Fruit fly (Drosophila melanogaster): Measurements from ENCODE around the gene Cubn.

Gene Cubn

DNA sequence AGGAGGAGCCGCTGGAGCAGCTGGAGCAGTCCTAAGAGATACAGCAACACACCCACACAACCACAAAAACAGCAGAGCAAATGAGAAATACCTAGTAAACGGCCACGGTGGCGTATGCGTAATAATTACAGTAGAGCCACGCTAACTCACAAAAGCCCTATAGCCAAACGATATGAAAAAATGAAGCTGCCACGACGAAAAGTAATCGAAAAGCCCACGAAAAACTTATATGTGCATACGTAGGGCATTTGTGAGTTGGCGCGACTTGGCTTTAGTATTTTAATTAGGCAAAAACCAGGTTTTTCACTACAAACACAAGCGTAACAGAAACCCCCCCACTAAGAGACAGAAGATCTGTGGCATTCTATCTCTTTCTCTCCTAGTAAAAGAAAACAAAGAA, 16.8 kb upstream of the Cubn start:
- TF ChIP-seq CG17801 (GFP tag; optimal IDR thresholded peaks at IDR 0.05; ENCODE audit: partially characterized antibody), result no peak

DNA sequence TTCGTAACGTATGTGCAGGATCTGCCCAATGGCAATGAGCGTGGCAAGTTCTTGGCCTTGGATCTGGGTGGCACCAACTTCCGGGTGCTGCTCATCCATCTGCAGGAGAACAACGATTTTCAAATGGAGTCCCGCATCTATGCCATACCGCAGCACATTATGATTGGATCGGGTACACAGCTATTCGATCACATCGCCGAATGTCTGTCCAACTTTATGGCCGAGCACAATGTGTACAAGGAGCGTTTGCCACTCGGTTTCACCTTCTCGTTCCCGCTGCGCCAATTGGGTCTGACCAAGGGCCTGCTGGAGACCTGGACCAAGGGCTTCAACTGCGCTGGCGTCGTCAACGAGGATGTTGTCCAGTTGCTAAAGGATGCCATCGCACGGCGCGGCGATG, 15.5 kb upstream of the Cubn start:
- TF ChIP-seq CG17801 (GFP tag; optimal IDR thresholded peaks at IDR 0.05; ENCODE audit: partially characterized antibody), result no peak

- TF ChIP-seq CG17801 (GFP tag; optimal IDR thresholded peaks at IDR 0.05; ENCODE audit: partially characterized antibody), result no peak
Observed at dm6 chrX:9586038-9586437, 14.9 kb upstream of the Cubn start.

dm6 chrX:9585359-9586002, 14.4 kb upstream of the Cubn start, which contains the start of gene Hex-A:
Hex-A (plus strand) TSS chrX:9585675.
- peak; percentile 100 for TF ChIP-seq CG17801 (GFP tag; optimal IDR thresholded peaks at IDR 0.05; ENCODE audit: partially characterized antibody)

dm6 chrX:9584948-9585315, 13.8 kb upstream of the Cubn start:
- no peak for TF ChIP-seq CG17801 (GFP tag; optimal IDR thresholded peaks at IDR 0.05; ENCODE audit: partially characterized antibody)

DNA sequence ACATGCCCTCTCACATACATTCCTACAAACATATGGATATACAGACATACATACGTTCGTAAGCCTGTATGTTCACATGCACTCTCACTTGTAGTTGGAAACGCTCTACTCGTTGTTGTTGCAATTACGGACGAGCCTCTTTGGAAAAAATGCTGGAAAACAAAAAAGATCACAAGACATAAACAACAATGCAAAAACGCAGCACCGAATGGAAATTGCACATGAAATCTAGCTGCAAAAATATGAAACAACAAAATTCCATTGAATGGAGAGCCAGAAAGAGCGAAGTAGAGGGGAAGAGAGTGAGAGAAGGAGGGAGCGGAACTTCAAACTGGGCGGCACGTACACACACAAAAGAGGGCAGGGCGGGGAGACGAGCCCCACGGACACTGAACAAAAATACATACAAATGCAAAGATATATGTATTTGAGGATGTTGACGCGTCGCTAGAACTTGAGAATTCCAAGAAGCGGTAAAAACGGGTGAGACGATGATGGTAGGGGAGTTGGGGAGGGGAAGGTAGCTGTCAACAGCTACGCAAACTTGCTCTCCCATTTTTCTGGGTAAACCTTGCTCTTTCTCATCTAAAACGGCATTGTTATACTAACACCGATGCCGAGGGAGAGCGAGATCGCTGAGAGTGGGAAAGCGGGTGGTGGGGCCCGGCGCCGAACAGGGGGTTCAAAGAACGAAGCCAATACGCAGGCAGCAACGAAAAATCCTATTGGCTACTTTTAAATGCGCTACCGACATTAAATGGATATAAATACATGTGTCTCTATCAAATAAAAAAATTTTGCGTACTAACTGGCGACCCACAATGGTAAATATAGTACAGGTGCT, 13.2 kb upstream of the Cubn start:
- TF ChIP-seq CG17801 (GFP tag; optimal IDR thresholded peaks at IDR 0.05; ENCODE audit: partially characterized antibody), result no peak

DNA sequence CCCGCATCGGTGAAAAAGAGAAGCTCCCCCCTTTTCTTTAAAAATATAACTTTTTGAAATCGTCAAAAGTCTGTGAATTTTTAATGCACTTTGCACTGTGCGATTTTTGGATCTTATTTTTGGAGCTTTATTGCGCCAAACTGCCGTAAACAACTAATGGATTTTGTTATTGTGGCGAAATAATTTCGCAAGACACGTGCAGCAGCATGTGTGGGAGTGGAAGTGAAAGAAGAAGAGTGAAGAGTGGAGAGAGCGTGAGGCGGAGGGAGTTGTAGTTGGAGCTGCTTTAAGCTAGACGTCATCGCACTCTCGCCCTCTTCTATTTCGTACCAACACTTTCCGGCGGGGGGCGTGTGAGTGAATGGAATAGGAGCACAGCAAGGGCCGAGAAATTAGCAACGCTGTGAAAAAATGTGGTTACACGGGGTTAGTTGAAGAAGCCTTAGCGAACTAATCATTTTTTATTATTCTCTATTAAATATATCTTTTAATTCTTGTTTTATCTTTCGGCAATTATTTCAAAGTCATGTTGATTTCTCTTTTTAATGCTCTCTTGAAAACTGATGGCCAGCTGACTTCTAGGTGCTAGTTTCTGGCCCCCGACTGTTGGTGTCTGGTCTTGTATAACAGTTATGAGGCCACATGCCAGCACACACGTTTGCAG, 12.5 kb upstream of the Cubn start:
- peak; percentile 96 for TF ChIP-seq CG17801 (GFP tag; optimal IDR thresholded peaks at IDR 0.05; ENCODE audit: partially characterized antibody)

DNA sequence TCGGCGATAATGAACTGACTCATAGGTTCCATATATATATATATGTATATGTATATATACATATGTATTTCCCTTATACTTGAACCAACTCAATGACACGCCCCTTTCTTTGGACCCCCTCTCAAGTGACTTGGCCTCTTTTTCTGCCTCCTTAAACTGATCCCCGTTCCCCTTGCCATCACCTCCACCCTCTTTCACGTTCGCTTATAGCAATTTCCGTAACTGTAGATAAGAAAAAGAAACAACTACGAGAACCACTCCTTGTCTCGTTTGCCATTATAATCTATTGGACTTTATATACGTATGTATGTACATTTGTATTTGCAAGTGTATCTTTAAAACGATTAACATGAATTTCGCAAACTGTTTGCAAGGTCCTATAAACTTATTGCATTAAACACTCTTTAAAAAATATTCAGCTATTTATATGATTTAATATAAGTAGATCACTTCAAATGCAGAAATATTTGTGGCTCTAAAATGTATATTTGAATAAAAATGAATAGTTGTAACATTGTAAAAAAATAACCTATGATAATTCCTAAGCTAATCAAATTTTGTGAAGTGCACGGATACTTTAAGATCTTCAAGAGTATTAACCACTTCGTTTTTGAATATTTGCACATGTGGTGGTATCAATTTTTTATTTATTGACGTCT, 11.7 kb upstream of the Cubn start:
- TF ChIP-seq CG17801 (GFP tag; optimal IDR thresholded peaks at IDR 0.05; ENCODE audit: partially characterized antibody), result peak; percentile 33

dm6 chrX:9581869-9582268, 10.8 kb upstream of the Cubn start:
- TF ChIP-seq CG17801 (GFP tag; optimal IDR thresholded peaks at IDR 0.05; ENCODE audit: partially characterized antibody), result no peak

- TF ChIP-seq CG17801 (GFP tag; optimal IDR thresholded peaks at IDR 0.05; ENCODE audit: partially characterized antibody), result no peak
Observed at dm6 chrX:9580544-9580943, 9.4 kb upstream of the Cubn start.

dm6 chrX:9579918-9580521, 8.9 kb upstream of the Cubn start, which contains the start of gene LPCAT:
LPCAT (minus strand) TSS chrX:9579987.
- TF ChIP-seq CG17801 (GFP tag; optimal IDR thresholded peaks at IDR 0.05; ENCODE audit: partially characterized antibody), result peak; percentile 53

DNA sequence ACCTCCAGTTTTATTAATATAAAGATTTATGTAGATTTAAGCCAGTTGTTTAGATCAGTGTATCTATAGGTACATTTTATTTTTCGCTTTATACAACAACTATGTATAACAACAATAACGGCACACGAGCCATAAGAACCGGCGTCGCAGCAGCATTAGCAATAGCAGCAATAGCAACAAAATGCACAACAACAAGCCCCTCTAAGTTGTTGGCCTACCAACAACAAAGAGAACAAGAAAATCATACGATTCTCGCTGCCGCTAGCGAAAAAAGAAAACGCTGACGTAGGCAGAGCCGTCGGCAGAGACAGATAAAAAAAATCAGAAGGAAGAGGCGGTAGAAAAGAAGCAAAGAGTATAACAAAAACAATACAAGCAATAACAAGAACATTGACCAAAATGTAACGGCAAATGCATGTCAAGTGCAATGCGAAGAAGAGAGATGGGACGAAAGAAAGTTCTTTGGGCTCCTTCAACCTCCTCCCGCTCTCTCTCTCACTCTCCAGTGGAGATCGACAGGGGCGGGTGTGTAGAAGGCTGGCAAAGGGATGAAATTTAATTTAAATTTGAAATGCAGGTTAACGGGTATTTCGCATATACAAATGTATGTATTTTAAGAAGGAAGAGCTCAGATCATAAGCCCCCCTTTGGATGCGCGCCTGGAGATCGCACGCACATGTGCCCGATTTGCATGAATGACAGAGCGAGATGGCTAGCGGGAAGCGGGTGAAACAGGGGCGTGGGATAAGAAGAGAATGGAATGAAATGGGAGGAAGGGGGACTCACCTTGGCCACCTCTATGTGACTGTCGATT, 7.8 kb upstream of the Cubn start:
- peak; percentile 95 for TF ChIP-seq CG17801 (GFP tag; optimal IDR thresholded peaks at IDR 0.05; ENCODE audit: partially characterized antibody)

DNA sequence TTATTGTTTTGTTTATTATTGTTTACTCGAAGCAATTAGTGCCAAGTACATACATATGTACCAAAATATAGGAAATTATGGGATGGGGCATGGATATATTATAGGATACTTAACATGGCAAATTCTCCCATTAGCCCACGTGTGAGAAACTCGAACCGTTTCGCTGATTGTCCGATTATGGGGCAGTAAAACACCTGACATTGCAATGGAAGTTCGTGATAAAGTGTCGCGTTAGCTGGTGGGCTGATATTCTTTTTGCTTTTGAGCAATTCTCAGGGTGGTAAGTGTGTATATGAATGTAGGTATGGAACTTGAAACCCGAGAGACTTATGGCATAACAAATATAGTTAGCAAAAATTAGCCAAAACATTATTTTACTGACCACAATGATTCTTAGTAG, 6.9 kb upstream of the Cubn start:
- no peak for TF ChIP-seq CG17801 (GFP tag; optimal IDR thresholded peaks at IDR 0.05; ENCODE audit: partially characterized antibody)

DNA sequence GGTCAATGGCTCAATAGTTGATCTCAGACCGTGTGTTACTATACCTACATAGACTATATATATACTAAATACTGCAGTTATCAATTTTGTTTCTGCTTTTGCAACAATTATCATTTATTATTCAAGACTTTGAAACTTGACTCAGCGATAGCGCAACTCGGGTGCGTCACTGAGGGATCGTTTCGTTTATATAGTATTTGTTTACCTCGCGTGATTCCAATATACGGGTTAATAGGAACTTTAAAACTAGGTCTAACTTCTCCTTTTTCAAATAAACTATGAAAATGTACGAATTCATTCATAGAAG, 6.2 kb upstream of the Cubn start:
- no peak for TF ChIP-seq CG17801 (GFP tag; optimal IDR thresholded peaks at IDR 0.05; ENCODE audit: partially characterized antibody)

Data from ovary, adult (tissue).